Worm (Caenorhabditis elegans) whole organism, young adult: ENCODE data around the gene srj-25.

ENCODE experiments used
- B0019.2 ChIP-seq: fragments of 200-800 bp; sonication (Bioruptor generic); conservative IDR thresholded peaks from 2 replicates; pipeline ENCODE4 v1.3.6; 2022; ENCODE audit warnings: missing genetic modification reagents, missing genetic modification characterization, missing compliant biosample characterization
- F23B12.7 ChIP-seq: sonication (generic microtip); optimal IDR thresholded peaks from 2 replicates; lab custom pipeline; 2017; ENCODE audit warnings: missing genetic modification characterization, mild to moderate bottlenecking, missing compliant biosample characterization, antibody characterized with exemption, moderate library complexity; ENCODE audit not compliant: insufficient read depth
- F33H1.4 ChIP-seq: fragments of 200-800 bp; sonication (Bioruptor generic); IDR thresholded peaks from 2 replicates; pipeline ENCODE4 v1.3.6; 2022; ENCODE audit warnings: missing genetic modification reagents, missing genetic modification characterization, missing compliant biosample characterization
- F55B11.4 ChIP-seq: sonication (generic microtip); optimal IDR thresholded peaks from 2 replicates; lab custom pipeline; 2016; ENCODE audit warnings: missing compliant biosample characterization, missing genetic modification characterization, borderline replicate concordance; ENCODE audit not compliant: insufficient read depth
- F57C9.4 ChIP-seq: sonication (generic microtip); optimal IDR thresholded peaks from 2 replicates; lab custom pipeline; 2017; ENCODE audit warnings: mild to moderate bottlenecking, missing genetic modification characterization, missing compliant biosample characterization
- T07F8.4 ChIP-seq: sonication (generic microtip); optimal IDR thresholded peaks from 2 replicates; lab custom pipeline; 2016; ENCODE audit warnings: mild to moderate bottlenecking, missing genetic modification characterization, moderate library complexity, missing compliant biosample characterization
- Y53F4B.3 ChIP-seq: fragments of 200-800 bp; sonication (Bioruptor generic); IDR thresholded peaks from 2 replicates; pipeline ENCODE4 v1.3.6; 2022; ENCODE audit warnings: missing genetic modification reagents, missing genetic modification characterization, missing compliant biosample characterization
- Y56A3A.18 ChIP-seq: fragments of 200-800 bp; sonication (Bioruptor generic); IDR thresholded peaks from 2 replicates; pipeline ENCODE4 v1.3.6; 2022; ENCODE audit warnings: missing genetic modification reagents, missing genetic modification characterization, missing compliant biosample characterization
- ZK185.1 ChIP-seq: sonication (generic microtip); optimal IDR thresholded peaks from 2 replicates; lab custom pipeline; 2016; ENCODE audit warnings: mild to moderate bottlenecking, missing genetic modification characterization, missing compliant biosample characterization; ENCODE audit not compliant: poor library complexity, severe bottlenecking
- akir-1 ChIP-seq: fragments of 200-800 bp; sonication (Bioruptor generic); optimal IDR thresholded peaks from 2 replicates; lab custom pipeline; 2018; ENCODE audit warnings: mild to moderate bottlenecking, missing genetic modification characterization, moderate library complexity, missing compliant biosample characterization
- aptf-3 ChIP-seq: fragments of 200-800 bp; sonication (Bioruptor generic); IDR thresholded peaks from 2 replicates; pipeline ENCODE4 v1.3.6; 2022; ENCODE audit warnings: missing genetic modification characterization, missing compliant biosample characterization
- attf-6 ChIP-seq: fragments of 200-800 bp; sonication (Bioruptor generic); IDR thresholded peaks from 2 replicates; pipeline ENCODE4 v1.3.6; 2022; ENCODE audit warnings: missing genetic modification reagents, missing genetic modification characterization, missing compliant biosample characterization
- ceh-40 ChIP-seq: fragments of 200-800 bp; sonication (Bioruptor generic); IDR thresholded peaks from 2 replicates; pipeline ENCODE4 v1.3.6; 2022; ENCODE audit warnings: missing genetic modification characterization, missing compliant biosample characterization
- ceh-79 ChIP-seq: sonication (generic microtip); optimal IDR thresholded peaks from 2 replicates; lab custom pipeline; 2017; ENCODE audit warnings: mild to moderate bottlenecking, missing genetic modification characterization, missing compliant biosample characterization
- ceh-91 ChIP-seq: fragments of 200-800 bp; sonication (Bioruptor generic); IDR thresholded peaks from 2 replicates; pipeline ENCODE4 v1.3.6; 2022; ENCODE audit warnings: missing genetic modification reagents, missing genetic modification characterization, missing compliant biosample characterization
- dpff-1 ChIP-seq: sonication (generic microtip); optimal IDR thresholded peaks from 2 replicates; lab custom pipeline; 2017; ENCODE audit warnings: mild to moderate bottlenecking, missing genetic modification characterization, missing compliant biosample characterization
- egl-18 ChIP-seq: fragments of 200-800 bp; sonication (Bioruptor generic); IDR thresholded peaks from 2 replicates; pipeline ENCODE4 v1.3.6; 2022; ENCODE audit warnings: missing genetic modification reagents, missing genetic modification characterization, missing compliant biosample characterization
- egrh-3 ChIP-seq: fragments of 200-800 bp; sonication (Bioruptor generic); IDR thresholded peaks from 2 replicates; pipeline ENCODE4 v1.3.6; 2022; ENCODE audit warnings: missing genetic modification reagents, missing genetic modification characterization, missing compliant biosample characterization
- ekl-4 ChIP-seq: fragments of 200-800 bp; sonication (Bioruptor generic); IDR thresholded peaks from 2 replicates; pipeline ENCODE4 v1.3.6; 2022; ENCODE audit warnings: missing genetic modification reagents, missing genetic modification characterization, missing compliant biosample characterization
- fkh-3 ChIP-seq: sonication (generic microtip); optimal IDR thresholded peaks from 2 replicates; lab custom pipeline; 2016; ENCODE audit warnings: mild to moderate bottlenecking, missing genetic modification characterization, missing compliant biosample characterization
- him-1 ChIP-seq: sonication (generic microtip); optimal IDR thresholded peaks from 2 replicates; lab custom pipeline; 2016; ENCODE audit warnings: missing genotype, missing genetic modification reagents, missing genetic modification characterization, missing compliant biosample characterization
- hlh-26 ChIP-seq: fragments of 200-800 bp; sonication (Bioruptor generic); conservative IDR thresholded peaks from 2 replicates; pipeline ENCODE4 v1.3.6; 2022; ENCODE audit warnings: missing genetic modification reagents, missing genetic modification characterization, missing compliant biosample characterization
- hmg-20 ChIP-seq: fragments of 200-800 bp; sonication (Bioruptor generic); IDR thresholded peaks from 2 replicates; pipeline ENCODE4 v1.3.6; 2022; ENCODE audit warnings: missing genetic modification reagents, missing genetic modification characterization, missing compliant biosample characterization
- let-607 ChIP-seq, 2 experiments: fragments of 200-800 bp in 1 of 2; sonication (Bioruptor generic) in 1 of 2; sonication (generic microtip) in 1 of 2; optimal IDR thresholded peaks; 2 replicates each; lab custom pipeline; 2016 to 2018; ENCODE audit warnings: mild to moderate bottlenecking in 2 of 2, missing compliant biosample characterization in 2 of 2, missing genetic modification characterization in 2 of 2, moderate library complexity in 2 of 2, missing genotype in 1 of 2
- madf-10 ChIP-seq: sonication (generic microtip); optimal IDR thresholded peaks from 2 replicates; lab custom pipeline; 2016; ENCODE audit warnings: mild to moderate bottlenecking, missing genetic modification characterization, missing compliant biosample characterization
- madf-8 ChIP-seq: fragments of 200-800 bp; sonication (Bioruptor generic); conservative IDR thresholded peaks from 2 replicates; pipeline ENCODE4 v1.3.6; 2022; ENCODE audit warnings: missing genetic modification reagents, missing genetic modification characterization, missing compliant biosample characterization
- mes-4 ChIP-seq: sonication (generic microtip); optimal IDR thresholded peaks from 2 replicates; lab custom pipeline; 2016; ENCODE audit warnings: missing genotype, missing genetic modification characterization, missing compliant biosample characterization
- nfya-2 ChIP-seq: fragments of 200-800 bp; sonication (Bioruptor generic); IDR thresholded peaks from 2 replicates; pipeline ENCODE4 v1.3.6; 2022; ENCODE audit warnings: missing genetic modification reagents, missing genetic modification characterization, missing compliant biosample characterization
- nhr-120 ChIP-seq: fragments of 200-800 bp; sonication (Bioruptor generic); IDR thresholded peaks from 2 replicates; pipeline ENCODE4 v1.3.6; 2022; ENCODE audit warnings: missing genetic modification characterization, missing compliant biosample characterization
- nhr-179 ChIP-seq: sonication (generic microtip); optimal IDR thresholded peaks from 2 replicates; lab custom pipeline; 2016; ENCODE audit warnings: mild to moderate bottlenecking, missing genetic modification characterization, missing compliant biosample characterization
- pbrm-1 ChIP-seq: fragments of 200-800 bp; sonication (Bioruptor generic); IDR thresholded peaks from 2 replicates; pipeline ENCODE4 v1.3.6; 2022; ENCODE audit warnings: missing genetic modification reagents, missing genetic modification characterization, missing compliant biosample characterization
- rec-8 ChIP-seq, 2 experiments: sonication (generic microtip); optimal IDR thresholded peaks; 2 replicates each; lab custom pipeline; 2016; ENCODE audit warnings: mild to moderate bottlenecking in 2 of 2, missing genetic modification characterization in 2 of 2, missing genetic modification reagents in 2 of 2, missing genotype in 2 of 2, missing biosample characterization in 1 of 2, missing compliant biosample characterization in 1 of 2, moderate library complexity in 1 of 2
- sea-2 ChIP-seq: fragments of 200-800 bp; sonication (Bioruptor generic); IDR thresholded peaks from 2 replicates; pipeline ENCODE4 v1.3.6; 2022; ENCODE audit warnings: missing genetic modification characterization, missing compliant biosample characterization
- sptf-2 ChIP-seq: fragments of 200-800 bp; sonication (Bioruptor generic); optimal IDR thresholded peaks from 2 replicates; lab custom pipeline; 2018; ENCODE audit warnings: mild to moderate bottlenecking, missing genetic modification characterization, missing compliant biosample characterization
- tlf-1 ChIP-seq: fragments of 200-800 bp; sonication (Bioruptor generic); optimal IDR thresholded peaks from 2 replicates; lab custom pipeline; 2018; ENCODE audit warnings: mild to moderate bottlenecking, missing genetic modification characterization, missing compliant biosample characterization
- unc-62 ChIP-seq: fragments of 150-350 bp; optimal IDR thresholded peaks from 2 replicates; lab custom pipeline; 2014; ENCODE audit warnings: missing biosample characterization, missing genetic modification reagents, missing genetic modification characterization
- ztf-18 ChIP-seq: sonication (generic microtip); optimal IDR thresholded peaks from 2 replicates; lab custom pipeline; 2016; ENCODE audit warnings: missing genotype, mild to moderate bottlenecking, missing genetic modification characterization, missing compliant biosample characterization
- ztf-22 ChIP-seq: fragments of 200-800 bp; sonication (Bioruptor generic); optimal IDR thresholded peaks from 2 replicates; lab custom pipeline; 2018; ENCODE audit warnings: mild to moderate bottlenecking, missing genetic modification characterization, moderate library complexity, missing compliant biosample characterization
- ztf-28 ChIP-seq: fragments of 200-800 bp; sonication (Bioruptor generic); IDR thresholded peaks from 2 replicates; pipeline ENCODE4 v1.3.6; 2022; ENCODE audit warnings: missing genetic modification reagents, missing genetic modification characterization, missing compliant biosample characterization
- ztf-6 ChIP-seq: fragments of 200-800 bp; sonication (Bioruptor generic); IDR thresholded peaks from 2 replicates; pipeline ENCODE4 v1.3.6; 2022; ENCODE audit warnings: missing genetic modification reagents, missing genetic modification characterization, missing compliant biosample characterization

The srj-25 gene

ce11 chrV:761882-762281 lies 25.8 kb upstream of the srj-25 start, which contains the start of gene C05E4.12:
C05E4.12 (minus strand) TSS chrV:761982.
- TF ChIP-seq madf-8 (GFP tag; lab: Robert Waterston, UW) (no peak), mes-4 (tag; lab: Kevin White, UChicago) (no peak), Y53F4B.3 (GFP tag; lab: Robert Waterston, UW) (no peak), let-607 (tag; optimal IDR thresholded peaks at IDR 0.05; lab: Kevin White, UChicago) (no peak), F57C9.4 (tag; lab: Kevin White, UChicago) (no peak), ztf-28 (no peak), rec-8 (tag; optimal IDR thresholded peaks at IDR 0.05; lab: Kevin White, UChicago) (no peak)

- TF ChIP-seq F23B12.7 (tag; lab: Kevin White, UChicago) (no peak), nfya-2 (GFP tag; lab: Robert Waterston, UW) (no peak), Y56A3A.18 (GFP tag; lab: Robert Waterston, UW) (no peak), attf-6 (GFP tag; lab: Robert Waterston, UW) (no peak), ztf-18 (tag; lab: Kevin White, UChicago) (no peak), nhr-179 (tag; lab: Kevin White, UChicago) (no peak), tlf-1 (GFP tag; lab: Kevin White, UChicago) (no peak), pbrm-1 (no peak), ztf-22 (GFP tag; lab: Kevin White, UChicago) (no peak), ceh-79 (no peak), aptf-3 (GFP tag; lab: Robert Waterston, UW) (no peak), ZK185.1 (no peak), sea-2 (GFP tag; lab: Robert Waterston, UW) (no peak), hmg-20 (GFP tag; lab: Robert Waterston, UW) (no peak), hlh-26 (GFP tag; lab: Robert Waterston, UW) (no peak), T07F8.4 (no peak), F33H1.4 (no peak)
- TF ChIP-seq, all 124 proteins: peak for 0
Observed at ce11 chrV:761235-761634, 25.2 kb upstream of the srj-25 start, which contains the start of gene C05E4.15. C05E4.15 (minus strand) TSS chrV:761335.

ce11 chrV:756169-756568 lies 20.1 kb upstream of the srj-25 start, which contains the start of gene str-20:
str-20 (plus strand) TSS chrV:756469.
- TF ChIP-seq akir-1 (GFP tag; lab: Kevin White, UChicago) (no peak), nhr-120 (GFP tag; lab: Robert Waterston, UW) (no peak), F55B11.4 (no peak), B0019.2 (no peak), ztf-6 (GFP tag; lab: Robert Waterston, UW) (no peak), egrh-3 (GFP tag; lab: Robert Waterston, UW) (no peak), egl-18 (GFP tag; lab: Robert Waterston, UW) (no peak), Y53F4B.3 (GFP tag; lab: Robert Waterston, UW) (no peak), sptf-2 (GFP tag; lab: Kevin White, UChicago) (no peak), F23B12.7 (tag; lab: Kevin White, UChicago) (no peak), dpff-1 (no peak), hmg-20 (GFP tag; lab: Robert Waterston, UW) (no peak), madf-10 (tag; lab: Kevin White, UChicago) (no peak), ekl-4 (GFP tag; lab: Robert Waterston, UW) (no peak), fkh-3 (tag; lab: Kevin White, UChicago) (no peak), ceh-91 (GFP tag; lab: Robert Waterston, UW) (no peak), ceh-40 (GFP tag; lab: Robert Waterston, UW) (no peak), F33H1.4 (no peak), unc-62 (GFP tag; lab: Kevin White, UChicago) (no peak), him-1 (tag; lab: Kevin White, UChicago) (no peak)
- TF ChIP-seq, all 124 proteins: peak for 0
